Fruit fly (Drosophila melanogaster) ovary, adult (tissue): ENCODE results near the gene Taf3.

Experiments used
- CG17801 ChIP-seq: fragments of 200-800 bp; optimal IDR thresholded peaks from 2 replicates; lab custom pipeline; 2019; ENCODE audit warnings: missing biosample characterization, mild to moderate bottlenecking, missing genetic modification characterization, moderate library complexity; ENCODE audit not compliant: partially characterized antibody

Taf3 gene

DNA sequence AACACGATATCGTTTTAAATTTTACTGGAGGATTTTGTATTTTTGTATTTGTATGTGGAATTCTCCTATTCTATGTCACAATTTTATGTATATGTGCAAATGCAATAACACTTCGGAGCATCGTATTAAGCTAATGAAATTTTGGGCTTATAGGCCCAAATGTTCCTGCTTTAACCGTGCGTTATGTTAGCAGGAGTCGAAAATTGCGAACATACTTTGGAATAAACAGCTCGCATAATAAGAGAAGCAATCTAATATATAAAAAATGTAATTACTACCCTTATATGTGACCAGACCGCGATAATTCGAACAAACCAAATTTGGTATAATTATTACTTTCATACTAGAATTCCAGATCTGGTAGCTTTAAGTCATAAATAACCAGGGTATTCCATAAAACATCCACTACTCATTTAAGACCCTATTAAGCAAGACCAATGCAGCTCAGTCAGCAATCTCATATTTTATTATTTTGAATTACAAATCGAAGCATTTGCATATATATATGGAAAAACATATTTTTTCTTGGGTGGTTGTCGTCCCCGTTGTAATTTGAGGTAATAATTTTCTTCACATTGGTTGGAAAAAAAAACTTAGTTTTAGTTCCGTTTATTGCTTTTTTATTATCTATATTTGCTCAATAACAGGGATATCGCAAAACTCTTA, 22.9 kb downstream of the Taf3 start, which contains the start of gene lgs:
Gene lgs (minus strand): TSS at position 320 of the 666 bp plus-strand sequence.
- TF ChIP-seq CG17801 (GFP tag; lab: Kevin White, UChicago): peak; percentile 20

DNA sequence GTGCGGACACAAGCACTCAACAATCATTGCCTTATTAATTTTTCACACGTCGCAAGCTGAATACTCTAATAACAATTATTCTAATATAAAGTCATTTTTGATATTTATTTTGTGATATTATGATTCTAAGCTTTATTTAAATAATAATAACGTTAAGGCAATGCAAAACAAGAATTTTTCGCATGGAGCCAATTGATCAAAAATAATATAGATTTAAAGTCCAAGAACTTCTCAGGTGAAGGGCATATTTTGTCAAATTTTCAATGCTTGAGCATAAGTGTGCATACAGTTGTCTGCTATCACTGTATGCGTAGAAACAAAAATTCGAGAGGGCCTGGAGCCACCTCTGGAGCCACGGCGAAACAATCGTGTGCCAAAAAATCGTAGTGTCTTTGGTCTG, 32.3 kb downstream of the Taf3 start:
- no peak for TF ChIP-seq CG17801 (GFP tag; lab: Kevin White, UChicago)

DNA sequence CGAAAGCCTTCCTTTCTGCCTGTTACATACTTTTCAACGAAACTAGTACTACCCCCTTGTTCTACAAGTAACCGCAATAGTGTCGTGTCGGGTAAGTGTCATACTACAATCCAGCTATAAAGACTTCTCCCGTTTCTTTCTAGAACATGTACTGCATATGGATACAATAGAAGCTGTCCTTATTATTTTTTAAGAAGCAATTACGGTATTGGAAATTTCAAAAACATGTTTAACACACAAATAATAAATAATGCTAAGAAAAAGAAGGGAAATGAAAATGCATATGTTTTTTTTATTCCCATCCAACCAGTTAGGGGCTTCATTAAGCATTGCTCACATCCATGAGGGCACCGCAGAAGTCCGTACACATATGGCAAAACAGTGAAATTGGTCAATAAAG, 37.1 kb downstream of the Taf3 start:
- no peak for TF ChIP-seq CG17801 (GFP tag; lab: Kevin White, UChicago)

DNA sequence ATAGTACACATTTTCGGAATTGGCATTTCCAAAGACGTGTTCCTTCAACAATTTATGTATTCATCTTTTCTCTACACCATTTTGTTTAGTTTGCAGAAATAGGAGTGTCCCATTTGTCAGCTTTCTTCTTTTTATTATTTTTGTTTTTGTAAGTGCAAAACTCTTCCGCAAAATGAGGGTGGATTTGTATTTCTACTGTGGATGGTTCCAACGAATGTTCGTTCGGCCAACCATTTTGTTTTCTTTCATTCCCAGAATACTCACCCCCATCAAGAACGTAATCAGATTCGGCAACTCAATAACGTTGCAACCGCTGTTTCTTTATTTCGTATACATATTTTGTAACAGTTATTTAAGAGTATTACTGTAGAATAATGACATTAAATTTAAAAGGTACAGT, 38.4 kb downstream of the Taf3 start:
- TF ChIP-seq CG17801 (GFP tag; lab: Kevin White, UChicago): no peak

DNA sequence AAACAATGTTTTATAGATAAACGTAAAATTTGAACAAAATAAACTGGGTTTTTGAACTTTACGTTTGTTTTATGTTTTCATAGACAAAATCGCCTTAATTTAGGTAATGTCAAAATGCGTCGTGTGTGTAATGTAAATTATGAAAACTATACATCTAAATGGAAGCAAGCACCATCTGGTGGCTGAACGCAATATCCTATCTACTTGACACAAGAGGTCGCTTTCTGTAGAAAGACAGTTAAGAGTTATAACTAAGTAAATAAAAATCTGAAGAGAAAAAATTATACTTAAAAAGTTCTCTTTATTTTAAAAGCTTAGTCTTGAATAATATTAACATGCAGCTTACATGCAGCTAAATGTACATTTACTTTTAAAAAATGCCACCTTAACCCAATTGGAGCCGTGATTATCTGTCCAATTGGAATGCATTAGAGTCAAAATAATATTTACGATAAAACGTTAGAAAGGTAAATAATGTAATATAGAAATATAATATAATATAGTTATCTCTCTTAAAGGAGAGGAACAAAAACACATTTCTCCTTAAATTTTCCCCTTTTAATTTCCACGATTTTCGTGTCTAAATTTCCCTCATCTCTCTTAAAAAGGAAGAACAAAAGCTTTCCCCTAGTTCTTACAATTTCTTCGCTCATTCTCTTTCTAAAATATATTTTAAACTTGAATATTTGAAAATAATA, 41.8 kb downstream of the Taf3 start:
- TF ChIP-seq CG17801 (GFP tag; lab: Kevin White, UChicago): peak; percentile 78

DNA sequence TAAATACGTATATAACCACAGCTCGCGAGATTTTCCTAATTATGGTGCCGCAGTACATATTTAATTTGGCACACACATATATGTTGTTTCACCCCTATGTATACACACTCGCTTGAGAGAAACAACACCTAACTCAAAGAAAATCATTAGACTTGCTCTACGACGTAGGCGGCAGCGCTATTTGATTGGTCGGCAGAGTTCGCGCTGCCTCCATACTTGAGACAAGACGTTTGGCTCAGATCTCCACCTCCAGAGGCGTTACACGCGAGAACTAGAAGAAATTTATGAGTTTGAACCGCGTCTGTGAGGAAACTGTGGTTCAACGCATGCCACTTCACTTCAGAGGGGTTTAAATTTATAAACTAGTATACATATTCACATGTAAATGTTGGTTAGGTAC, 43.3 kb downstream of the Taf3 start:
- no peak for TF ChIP-seq CG17801 (GFP tag; lab: Kevin White, UChicago)

DNA sequence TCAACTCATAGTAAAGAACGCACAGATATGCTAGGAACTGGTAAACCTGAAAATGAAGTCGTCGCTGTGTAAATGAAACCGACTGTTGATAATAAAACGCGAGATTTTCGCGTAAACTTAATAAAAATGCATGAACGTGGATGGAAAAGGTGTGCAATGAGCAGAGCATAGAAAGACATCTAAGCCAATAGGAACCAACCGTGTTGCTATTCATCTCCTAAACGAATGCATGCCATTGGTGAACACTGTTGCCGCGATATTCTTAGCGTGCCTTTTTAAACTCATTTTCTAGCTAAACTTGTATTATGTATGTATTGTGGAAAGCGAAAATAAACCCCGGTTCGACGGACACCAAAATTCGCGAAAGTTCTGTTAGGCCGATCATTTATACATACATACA, 44.9 kb downstream of the Taf3 start:
- no peak for TF ChIP-seq CG17801 (GFP tag; lab: Kevin White, UChicago)

DNA sequence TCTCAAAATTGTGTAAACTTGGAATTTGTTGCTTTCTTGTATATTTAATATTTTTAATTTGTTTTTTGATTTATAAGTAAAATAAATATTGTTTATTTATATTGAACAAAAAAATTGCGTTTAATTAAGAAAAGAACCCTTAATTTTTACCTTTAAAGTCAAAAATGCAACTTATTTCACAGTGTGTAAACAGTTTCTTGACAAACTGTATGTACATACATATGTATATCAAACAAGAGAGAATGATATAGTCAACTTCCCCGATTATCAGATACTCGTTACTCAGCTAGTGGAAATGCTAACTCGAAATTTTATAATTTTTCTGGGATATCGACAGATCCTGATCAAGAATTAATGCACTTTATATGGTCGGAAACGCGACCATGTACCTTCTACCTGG, 45.6 kb downstream of the Taf3 start:
- no peak for TF ChIP-seq CG17801 (GFP tag; lab: Kevin White, UChicago)

DNA sequence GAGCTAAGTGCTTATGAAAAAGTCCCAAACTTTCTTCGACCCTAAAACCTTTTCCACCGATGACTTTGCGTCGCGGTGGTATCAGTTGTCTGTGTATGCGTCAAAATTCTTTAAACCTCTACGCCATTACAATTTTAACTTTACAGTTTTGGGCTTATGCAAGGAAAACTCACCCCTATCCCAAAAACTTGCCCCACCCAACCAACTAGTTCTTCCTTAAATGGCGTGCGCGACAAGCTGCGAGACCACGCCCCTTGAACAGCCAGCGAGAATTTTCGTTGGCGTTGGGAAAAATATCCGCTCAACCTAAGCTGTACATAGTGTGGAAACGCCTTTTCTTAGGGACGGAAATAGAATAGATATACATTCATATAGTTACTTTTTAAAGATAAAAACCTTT, 47.9 kb downstream of the Taf3 start:
- TF ChIP-seq CG17801 (GFP tag; lab: Kevin White, UChicago): no peak

DNA sequence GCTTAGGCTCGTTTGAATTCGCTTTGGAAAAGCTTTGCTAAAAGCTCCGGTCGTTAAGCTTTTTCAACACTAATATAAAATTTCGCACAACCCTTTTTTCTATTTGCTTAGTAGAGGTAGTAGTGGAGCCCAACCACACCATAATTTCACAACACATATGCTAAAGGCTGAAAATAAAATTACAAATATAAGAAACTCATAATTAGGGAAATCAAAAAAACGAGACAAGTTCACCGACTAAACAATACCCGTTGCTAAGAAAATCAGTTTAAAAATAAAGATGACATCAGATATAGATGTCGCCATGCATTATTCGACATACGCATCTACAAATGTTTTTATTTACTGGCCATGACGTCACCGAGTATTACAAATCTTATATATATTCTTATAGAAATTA, 50.3 kb downstream of the Taf3 start:
- TF ChIP-seq CG17801 (GFP tag; lab: Kevin White, UChicago): no peak

DNA sequence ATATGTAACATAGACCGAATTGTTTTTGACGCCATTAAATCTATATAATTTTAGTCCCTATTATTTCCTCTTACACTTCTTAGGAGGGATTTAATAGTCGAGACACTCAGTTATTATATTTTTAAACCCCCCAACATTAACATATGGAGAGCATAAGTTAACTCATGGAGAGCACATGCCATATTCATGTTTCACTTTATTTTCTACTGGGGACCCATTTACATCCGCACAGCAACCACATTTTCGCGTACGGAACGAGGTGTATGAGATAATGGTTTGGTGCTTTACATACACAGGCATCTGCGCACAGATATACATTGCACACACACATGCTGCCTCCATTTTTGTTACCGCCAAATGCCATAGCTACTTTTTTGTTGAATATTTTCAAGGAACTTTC, 55.1 kb downstream of the Taf3 start:
- TF ChIP-seq CG17801 (GFP tag; lab: Kevin White, UChicago): no peak
